Worm (Caenorhabditis elegans) whole organism, L3 larva: ENCODE measurements around the gene F35H10.2.

Experiments used
- lin-39 ChIP-seq: fragments of 150-350 bp; optimal IDR thresholded peaks from 2 replicates; lab custom pipeline; 2018; ENCODE audit warnings: missing biosample characterization, missing genetic modification reagents, missing genetic modification characterization
- nhr-25 ChIP-seq: sonication (generic microtip); optimal IDR thresholded peaks from 2 replicates; lab custom pipeline; 2017; ENCODE audit warnings: missing biosample characterization, missing genetic modification characterization
- snpc-4 ChIP-seq: fragments of 150-350 bp; optimal IDR thresholded peaks from 2 replicates; lab custom pipeline; 2014; ENCODE audit warnings: missing biosample characterization, missing genetic modification characterization

DNA sequence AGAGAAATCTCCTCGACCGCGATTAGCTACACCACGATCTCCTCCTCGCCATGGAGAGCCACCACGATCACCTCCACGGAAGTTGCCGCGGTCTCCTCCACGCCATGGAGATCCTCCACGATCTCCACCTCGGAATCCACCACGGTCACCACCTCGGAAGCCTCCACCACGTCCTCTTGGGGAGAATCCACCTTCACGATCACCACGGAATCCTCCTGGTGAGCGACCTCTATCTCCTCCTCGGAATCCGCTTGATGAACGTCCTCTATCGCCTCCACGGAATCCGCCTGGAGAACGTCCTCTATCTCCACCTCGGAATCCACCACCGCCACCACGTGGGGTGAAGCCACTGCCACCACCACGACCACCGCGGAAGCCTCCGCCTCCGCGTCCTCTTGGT lies 39.9 kb upstream of the F35H10.2 start:
- no peak for TF ChIP-seq snpc-4
- TF ChIP-seq lin-39 (tag; lab: Kevin White, UChicago), result no peak
- TF ChIP-seq nhr-25 (tag; lab: Kevin White, UChicago), result no peak
